Worm (Caenorhabditis elegans): ENCODE data around the gene elf-1.

- TF ChIP-seq cnd-1 (tag; optimal IDR thresholded peaks at IDR 0.05) (peak; percentile 29), nhr-76 (tag; optimal IDR thresholded peaks at IDR 0.05) (no peak)
These were observed 9.8 kb downstream of the elf-1 start for ce11 chrIII:698814-699213.

All from whole organism, mixed stage, embryonic.